Fruit fly (Drosophila melanogaster) whole organism, embryonic: ENCODE results near the gene Mip.

Experiments used
- Antp ChIP-seq: fragments of 200-800 bp; sonication (Bioruptor generic); optimal IDR thresholded peaks from 3 replicates; lab custom pipeline; 2016; ENCODE audit warnings: missing biosample characterization, missing genetic modification characterization
- B-H2 ChIP-seq: fragments of 200-800 bp; sonication (Bioruptor generic); optimal IDR thresholded peaks from 2 replicates; lab custom pipeline; 2018; ENCODE audit warnings: missing biosample characterization, mild to moderate bottlenecking, missing genetic modification characterization
- BEAF-32 ChIP-seq: fragments of 200-800 bp; sonication (Bioruptor generic); optimal IDR thresholded peaks from 3 replicates; lab custom pipeline; 2017; ENCODE audit warnings: missing biosample characterization, missing genetic modification characterization, mild to moderate bottlenecking, moderate library complexity, missing genetic modification reagents
- CG10267 ChIP-seq: fragments of 200-800 bp; sonication (Bioruptor generic); optimal IDR thresholded peaks from 2 replicates; lab custom pipeline; 2018; ENCODE audit warnings: missing biosample characterization, mild to moderate bottlenecking, missing genetic modification characterization, moderate library complexity
- CG11723 ChIP-seq: fragments of 200-800 bp; sonication (Bioruptor generic); optimal IDR thresholded peaks from 2 replicates; lab custom pipeline; 2017; ENCODE audit warnings: missing biosample characterization, mild to moderate bottlenecking, missing genetic modification characterization
- CG14667 ChIP-seq: fragments of 200-800 bp; sonication (Bioruptor generic); IDR thresholded peaks from 2 replicates; pipeline ENCODE4 v1.3.6; 2022; ENCODE audit warnings: missing biosample characterization, missing genetic modification characterization
- CG14710 ChIP-seq: fragments of 200-800 bp; sonication (Bioruptor generic); optimal IDR thresholded peaks from 3 replicates; lab custom pipeline; 2019; ENCODE audit warnings: missing biosample characterization, mild to moderate bottlenecking, missing genetic modification characterization, moderate library complexity
- CG30403 ChIP-seq: fragments of 200-800 bp; sonication (Bioruptor generic); optimal IDR thresholded peaks from 3 replicates; lab custom pipeline; 2016; ENCODE audit warnings: missing biosample characterization, missing genetic modification characterization
- CG31365 ChIP-seq: fragments of 200-800 bp; sonication (Bioruptor generic); optimal IDR thresholded peaks from 2 replicates; lab custom pipeline; 2018; ENCODE audit warnings: missing biosample characterization, mild to moderate bottlenecking, missing genetic modification characterization
- CG31441 ChIP-seq: fragments of 200-800 bp; sonication (Bioruptor generic); IDR thresholded peaks from 2 replicates; pipeline ENCODE4 v1.3.6; 2022; ENCODE audit warnings: missing biosample characterization, missing genetic modification characterization
- CG34376 ChIP-seq: fragments of 200-800 bp; sonication (Bioruptor generic); optimal IDR thresholded peaks from 2 replicates; lab custom pipeline; 2018; ENCODE audit warnings: missing biosample characterization, mild to moderate bottlenecking, missing genetic modification characterization
- CG6765 ChIP-seq: fragments of 200-800 bp; sonication (Bioruptor generic); optimal IDR thresholded peaks from 3 replicates; lab custom pipeline; 2017; ENCODE audit warnings: missing biosample characterization, mild to moderate bottlenecking, missing genetic modification characterization
- CG8290 ChIP-seq, 3 experiments: fragments of 200-800 bp; sonication (Bioruptor generic); optimal IDR thresholded peaks; 2 replicates each; lab custom pipeline; 2016 to 2019; ENCODE audit warnings: missing biosample characterization in 3 of 3, missing genetic modification characterization in 3 of 3, mild to moderate bottlenecking in 2 of 3, moderate library complexity in 1 of 3
- CG9932 ChIP-seq: fragments of 200-800 bp; sonication (Bioruptor generic); IDR thresholded peaks from 2 replicates; pipeline ENCODE4 v1.3.6; 2022; ENCODE audit warnings: missing biosample characterization, missing genetic modification characterization
- CTCF ChIP-seq: fragments of 200-800 bp; sonication (Bioruptor generic); optimal IDR thresholded peaks from 2 replicates; lab custom pipeline; 2017; ENCODE audit warnings: missing biosample characterization, mild to moderate bottlenecking, missing genetic modification characterization, moderate library complexity
- Dad ChIP-seq: fragments of 200-800 bp; sonication (Bioruptor generic); optimal IDR thresholded peaks from 3 replicates; lab custom pipeline; 2016; ENCODE audit warnings: missing biosample characterization, missing genetic modification characterization
- Dbx ChIP-seq: fragments of 200-800 bp; sonication (Bioruptor generic); IDR thresholded peaks from 3 replicates; pipeline ENCODE4 v1.3.6; 2022; ENCODE audit warnings: missing biosample characterization, missing genetic modification characterization
- Dip3 ChIP-seq: fragments of 200-800 bp; sonication (Bioruptor generic); optimal IDR thresholded peaks from 3 replicates; lab custom pipeline; 2016; ENCODE audit warnings: missing biosample characterization, missing genetic modification characterization
- Dll ChIP-seq: fragments of 200-800 bp; sonication (Bioruptor generic); IDR thresholded peaks from 4 replicates; pipeline ENCODE4 v1.3.6; 2022; ENCODE audit warnings: missing biosample characterization, missing genetic modification characterization; ENCODE audit not compliant: partially characterized antibody
- E2f2 ChIP-seq: fragments of 200-800 bp; sonication (Bioruptor generic); IDR thresholded peaks from 2 replicates; pipeline ENCODE4 v1.3.6; 2022; ENCODE audit warnings: missing biosample characterization, missing genetic modification characterization
- ERR ChIP-seq: fragments of 200-800 bp; sonication (Bioruptor generic); optimal IDR thresholded peaks from 2 replicates; lab custom pipeline; 2016; ENCODE audit warnings: missing biosample characterization, missing genetic modification characterization
- Elba2 ChIP-seq: fragments of 200-800 bp; sonication (Bioruptor generic); optimal IDR thresholded peaks from 3 replicates; lab custom pipeline; 2016; ENCODE audit warnings: missing biosample characterization, missing genetic modification characterization
- H15 ChIP-seq: fragments of 200-800 bp; sonication (Bioruptor generic); IDR thresholded peaks from 3 replicates; pipeline ENCODE4 v1.3.6; 2022; ENCODE audit warnings: missing biosample characterization, missing genetic modification characterization
- Hr3 ChIP-seq: fragments of 200-800 bp; sonication (Bioruptor generic); optimal IDR thresholded peaks from 3 replicates; lab custom pipeline; 2016; ENCODE audit warnings: missing biosample characterization, missing genetic modification characterization
- Mes4 ChIP-seq: fragments of 200-800 bp; sonication (Bioruptor generic); optimal IDR thresholded peaks from 2 replicates; lab custom pipeline; 2016; ENCODE audit warnings: missing biosample characterization, missing genetic modification characterization
- NFAT ChIP-seq: fragments of 200-800 bp; sonication (Bioruptor generic); IDR thresholded peaks from 2 replicates; pipeline ENCODE4 v1.3.6; 2022; ENCODE audit warnings: missing biosample characterization, missing genetic modification characterization
- Ravus ChIP-seq: fragments of 200-800 bp; sonication (Bioruptor generic); IDR thresholded peaks from 2 replicates; pipeline ENCODE4 v1.3.6; 2022; ENCODE audit warnings: missing biosample characterization, missing genetic modification characterization
- TFAM ChIP-seq: fragments of 200-800 bp; sonication (Bioruptor generic); optimal IDR thresholded peaks from 2 replicates; lab custom pipeline; 2017; ENCODE audit warnings: missing biosample characterization, missing genetic modification characterization, inconsistent platforms
- Usf ChIP-seq: fragments of 200-800 bp; sonication (Bioruptor generic); optimal IDR thresholded peaks from 2 replicates; lab custom pipeline; 2017; ENCODE audit warnings: missing genotype, missing biosample characterization, missing genetic modification characterization
- ab ChIP-seq: fragments of 200-800 bp; sonication (Bioruptor generic); optimal IDR thresholded peaks from 2 replicates; lab custom pipeline; 2016; ENCODE audit warnings: missing biosample characterization, missing genetic modification characterization
- abd-A ChIP-seq: fragments of 200-800 bp; sonication (Bioruptor generic); optimal IDR thresholded peaks from 3 replicates; lab custom pipeline; 2019; ENCODE audit warnings: missing biosample characterization, mild to moderate bottlenecking, missing genetic modification characterization, moderate library complexity
- bowl ChIP-seq: fragments of 200-800 bp; sonication (Bioruptor generic); IDR thresholded peaks from 2 replicates; pipeline ENCODE4 v1.3.6; 2022; ENCODE audit warnings: missing biosample characterization, missing genetic modification characterization
- chm ChIP-seq: fragments of 200-800 bp; sonication (Bioruptor generic); IDR thresholded peaks from 2 replicates; pipeline ENCODE4 v1.3.6; 2022; ENCODE audit warnings: missing biosample characterization, missing genetic modification characterization
- ci ChIP-seq: fragments of 200-800 bp; sonication (Bioruptor generic); IDR thresholded peaks from 3 replicates; pipeline ENCODE4 v1.3.6; 2022; ENCODE audit warnings: missing biosample characterization, missing genetic modification characterization
- croc ChIP-seq: fragments of 200-800 bp; sonication (Bioruptor generic); conservative IDR thresholded peaks from 3 replicates; pipeline ENCODE4 v1.3.6; 2022; ENCODE audit warnings: missing biosample characterization, missing genetic modification characterization
- disco-r ChIP-seq: fragments of 200-800 bp; sonication (Bioruptor generic); optimal IDR thresholded peaks from 2 replicates; lab custom pipeline; 2016; ENCODE audit warnings: missing biosample characterization, missing genetic modification characterization
- esg ChIP-seq: fragments of 200-800 bp; sonication (Bioruptor generic); conservative IDR thresholded peaks from 2 replicates; pipeline ENCODE4 v1.3.6; 2022; ENCODE audit warnings: missing biosample characterization, missing genetic modification characterization
- fd64A ChIP-seq: fragments of 200-800 bp; sonication (Bioruptor generic); optimal IDR thresholded peaks from 3 replicates; lab custom pipeline; 2018; ENCODE audit warnings: missing biosample characterization, mild to moderate bottlenecking, missing genetic modification characterization
- fu2 ChIP-seq: fragments of 200-800 bp; sonication (Bioruptor generic); optimal IDR thresholded peaks from 2 replicates; lab custom pipeline; 2016; ENCODE audit warnings: missing biosample characterization, missing genetic modification characterization
- grau ChIP-seq: fragments of 200-800 bp; optimal IDR thresholded peaks from 3 replicates; lab custom pipeline; 2019; ENCODE audit warnings: missing biosample characterization, mild to moderate bottlenecking, missing genetic modification characterization, moderate library complexity
- grn ChIP-seq: fragments of 200-800 bp; sonication (Bioruptor generic); optimal IDR thresholded peaks from 3 replicates; lab custom pipeline; 2017; ENCODE audit warnings: missing biosample characterization, missing genetic modification characterization
- gsb ChIP-seq: fragments of 200-800 bp; sonication (Bioruptor generic); IDR thresholded peaks from 2 replicates; pipeline ENCODE4 v1.3.6; 2022; ENCODE audit warnings: missing biosample characterization, missing genetic modification characterization
- hb ChIP-seq: fragments of 200-800 bp; sonication (Bioruptor generic); IDR thresholded peaks from 3 replicates; pipeline ENCODE4 v1.3.6; 2022; ENCODE audit warnings: missing biosample characterization, missing genetic modification characterization; ENCODE audit not compliant: partially characterized antibody
- knrl ChIP-seq: fragments of 200-800 bp; sonication (Bioruptor generic); IDR thresholded peaks from 3 replicates; pipeline ENCODE4 v1.3.6; 2022; ENCODE audit warnings: missing biosample characterization, missing genetic modification characterization; ENCODE audit not compliant: partially characterized antibody
- peb ChIP-seq: fragments of 200-800 bp; sonication (Bioruptor generic); IDR thresholded peaks from 2 replicates; pipeline ENCODE4 v1.3.6; 2022; ENCODE audit warnings: missing biosample characterization, missing genetic modification characterization
- pita ChIP-seq: fragments of 200-800 bp; sonication (Bioruptor generic); optimal IDR thresholded peaks from 2 replicates; lab custom pipeline; 2017; ENCODE audit warnings: missing biosample characterization, mild to moderate bottlenecking, missing genetic modification characterization
- row ChIP-seq: fragments of 200-800 bp; sonication (Bioruptor generic); IDR thresholded peaks from 3 replicates; pipeline ENCODE4 v1.3.6; 2022; ENCODE audit warnings: missing biosample characterization, missing genetic modification characterization
- slbo ChIP-seq: fragments of 200-800 bp; sonication (Bioruptor generic); IDR thresholded peaks from 2 replicates; pipeline ENCODE4 v1.3.6; 2022; ENCODE audit warnings: missing biosample characterization, missing genetic modification characterization
- sob ChIP-seq: fragments of 200-800 bp; sonication (Bioruptor generic); IDR thresholded peaks from 2 replicates; pipeline ENCODE4 v1.3.6; 2022; ENCODE audit warnings: missing biosample characterization, missing genetic modification characterization
- tna ChIP-seq: fragments of 200-800 bp; sonication (Bioruptor generic); IDR thresholded peaks from 2 replicates; pipeline ENCODE4 v1.3.6; 2022; ENCODE audit warnings: missing biosample characterization, missing genetic modification characterization; ENCODE audit not compliant: partially characterized antibody
- vnd ChIP-seq: fragments of 200-800 bp; sonication (Bioruptor generic); IDR thresholded peaks from 3 replicates; pipeline ENCODE4 v1.3.6; 2022; ENCODE audit warnings: missing biosample characterization, missing genetic modification characterization; ENCODE audit not compliant: partially characterized antibody
- vvl ChIP-seq: fragments of 200-800 bp; sonication (Bioruptor generic); IDR thresholded peaks from 2 replicates; pipeline ENCODE4 v1.3.6; 2022; ENCODE audit warnings: missing biosample characterization, missing genetic modification characterization

Mip gene

dm6 chr3L:17352812-17353211 lies 3.3 kb upstream of the Mip start (continued):
- TF ChIP-seq Dll (GFP tag; lab: Robert Waterston, UW) (peak; percentile 36; the same call in 1 of the 4 replicates), ab (GFP tag; lab: Kevin White, UChicago) (peak; percentile 50), sob (GFP tag; lab: Robert Waterston, UW) (0 out of 2 replicates have a peak, but pooled peaks have one; percentile 15), fd64A (GFP tag; lab: Kevin White, UChicago) (no peak), peb (no peak), Usf (peak; percentile 19), Hr3 (GFP tag; lab: Kevin White, UChicago) (no peak), CG6765 (GFP tag; lab: Kevin White, UChicago) (no peak), fu2 (GFP tag; lab: Kevin White, UChicago) (no peak), CG14710 (tag; lab: Kevin White, UChicago) (peak; percentile 55), croc (GFP tag; lab: Robert Waterston, UW) (no peak), vnd (no peak), Elba2 (GFP tag; lab: Kevin White, UChicago) (peak; percentile 17), B-H2 (no peak), abd-A (tag; lab: Kevin White, UChicago) (peak; percentile 63), CG8290 (GFP tag; optimal IDR thresholded peaks at IDR 0.05; lab: Kevin White, UChicago) (peak; percentile 51), CG8290 (tag; optimal IDR thresholded peaks at IDR 0.05; lab: Kevin White, UChicago) (peak in 1 of 2 experiments; percentile 78), grn (GFP tag; lab: Kevin White, UChicago) (no peak), Mes4 (no peak), esg (GFP tag; lab: Robert Waterston, UW) (no peak), row (GFP tag; lab: Robert Waterston, UW) (peak; percentile 41; the same call in 1 of the 3 replicates), gsb (no peak), Ravus (no peak), ERR (no peak), H15 (no peak), Dip3 (no peak), ci (no peak), NFAT (GFP tag; lab: Robert Waterston, UW) (no peak), grau (tag; lab: Kevin White, UChicago) (peak; percentile 8), CG10267 (tag; lab: Kevin White, UChicago) (peak; percentile 36), CG9932 (no peak; the same call in 1 of the 2 replicates), CG14667 (GFP tag; lab: Robert Waterston, UW) (no peak), bowl (no peak), CTCF (GFP tag; lab: Kevin White, UChicago) (peak; percentile 74), chm (GFP tag; lab: Robert Waterston, UW) (no peak), vvl (GFP tag; lab: Robert Waterston, UW) (peak; percentile 60), BEAF-32 (GFP tag; lab: Kevin White, UChicago) (peak; percentile 44), tna (GFP tag; lab: Robert Waterston, UW) (no peak), knrl (peak; percentile 30; the same call in 1 of the 3 replicates), E2f2 (GFP tag; lab: Robert Waterston, UW) (peak; percentile 59), Dad (GFP tag; lab: Kevin White, UChicago) (no peak), CG30403 (GFP tag; lab: Kevin White, UChicago) (no peak), disco-r (GFP tag; lab: Kevin White, UChicago) (no peak), slbo (GFP tag; lab: Robert Waterston, UW) (peak; percentile 34; the same call in 1 of the 2 replicates), Antp (GFP tag; lab: Kevin White, UChicago) (no peak), CG31365 (tag; lab: Kevin White, UChicago) (no peak), TFAM (GFP tag; lab: Kevin White, UChicago) (no peak), CG31441 (no peak), pita (GFP tag; lab: Kevin White, UChicago) (peak; percentile 90), CG34376 (GFP tag; lab: Kevin White, UChicago) (no peak), hb (GFP tag; lab: Robert Waterston, UW) (no peak), Dbx (GFP tag; lab: Robert Waterston, UW) (no peak), CG11723 (no peak)
